Worm (Caenorhabditis elegans) whole organism, L4 larva: Measurements from ENCODE around the gene glt-4.

ENCODE experiments used
- lin-29 ChIP-seq: fragments of 200-800 bp; sonication (Bioruptor generic); IDR thresholded peaks from 2 replicates; pipeline ENCODE4 v1.3.6; 2022; ENCODE audit warnings: missing genetic modification reagents, missing genetic modification characterization, missing compliant biosample characterization
- unc-130 ChIP-seq: sonication (generic microtip); optimal IDR thresholded peaks from 2 replicates; lab custom pipeline; 2016; ENCODE audit warnings: missing genetic modification reagents, missing genetic modification characterization, missing compliant biosample characterization
- zag-1 ChIP-seq: fragments of 150-350 bp; optimal IDR thresholded peaks from 2 replicates; lab custom pipeline; 2014; ENCODE audit warnings: missing biosample characterization, missing genetic modification characterization

- TF ChIP-seq unc-130 (GFP tag; lab: Kevin White, UChicago) (no peak), lin-29 (GFP tag; lab: Robert Waterston, UW) (no peak), zag-1 (tag; lab: Kevin White, UChicago) (no peak)
Observed at ce11 chrX:6364196-6364595, 39.0 kb upstream of the glt-4 start, which contains the start of gene C03B1.4.
